Worm (Caenorhabditis elegans) whole organism, L2 larva: ENCODE results near the gene F56D3.1.

Experiments used
- C34F6.9 ChIP-seq: fragments of 150-350 bp; optimal IDR thresholded peaks from 2 replicates; lab custom pipeline; 2014; ENCODE audit warnings: missing biosample characterization, missing genetic modification characterization
- F13H6.1 ChIP-seq: sonication (generic microtip); optimal IDR thresholded peaks from 2 replicates; lab custom pipeline; 2016; ENCODE audit warnings: missing genetic modification characterization, missing compliant biosample characterization
- Y55F3AM.14 ChIP-seq: fragments of 200-800 bp; sonication (Bioruptor generic); optimal IDR thresholded peaks from 2 replicates; lab custom pipeline; 2018; ENCODE audit warnings: mild to moderate bottlenecking, missing genetic modification characterization, missing compliant biosample characterization
- ZK546.5 ChIP-seq: sonication (generic microtip); optimal IDR thresholded peaks from 2 replicates; lab custom pipeline; 2017; ENCODE audit warnings: missing biosample characterization, missing genetic modification characterization
- alr-1 ChIP-seq: fragments of 150-350 bp; optimal IDR thresholded peaks from 2 replicates; lab custom pipeline; 2014; ENCODE audit warnings: missing biosample characterization, missing genetic modification characterization
- aly-2 ChIP-seq: fragments of 150-350 bp; optimal IDR thresholded peaks from 2 replicates; lab custom pipeline; 2014; ENCODE audit warnings: missing biosample characterization, missing genetic modification characterization
- ama-1 ChIP-seq: fragments of 150-350 bp; optimal IDR thresholded peaks from 2 replicates; lab custom pipeline; 2018; ENCODE audit warnings: inconsistent platforms
- blmp-1 ChIP-seq: sonication (generic microtip); optimal IDR thresholded peaks from 2 replicates; lab custom pipeline; 2017; ENCODE audit warnings: missing genetic modification characterization, mild to moderate bottlenecking, missing compliant biosample characterization, antibody characterized with exemption, moderate library complexity; ENCODE audit not compliant: insufficient read depth
- ceh-16 ChIP-seq: fragments of 150-350 bp; optimal IDR thresholded peaks from 2 replicates; lab custom pipeline; 2014; ENCODE audit warnings: missing biosample characterization, missing genetic modification characterization
- ceh-82 ChIP-seq: fragments of 150-350 bp; optimal IDR thresholded peaks from 2 replicates; lab custom pipeline; 2014; ENCODE audit warnings: missing biosample characterization, missing genetic modification characterization
- crh-2 ChIP-seq: sonication (generic microtip); optimal IDR thresholded peaks from 2 replicates; lab custom pipeline; 2017; ENCODE audit warnings: missing biosample characterization, missing genetic modification characterization
- egl-27 ChIP-seq: sonication (generic microtip); optimal IDR thresholded peaks from 3 replicates; lab custom pipeline; 2017; ENCODE audit warnings: missing biosample characterization, missing genetic modification reagents, missing genetic modification characterization
- elt-1 ChIP-seq: fragments of 150-350 bp; optimal IDR thresholded peaks from 2 replicates; lab custom pipeline; 2014; ENCODE audit warnings: missing biosample characterization, missing genetic modification characterization
- elt-3 ChIP-seq: sonication (generic microtip); optimal IDR thresholded peaks from 2 replicates; lab custom pipeline; 2017; ENCODE audit warnings: missing biosample characterization, missing genetic modification characterization
- fos-1 ChIP-seq: fragments of 150-350 bp; optimal IDR thresholded peaks from 2 replicates; lab custom pipeline; 2014; ENCODE audit warnings: missing biosample characterization, missing genetic modification characterization
- gmeb-1 ChIP-seq: fragments of 150-350 bp; optimal IDR thresholded peaks from 2 replicates; lab custom pipeline; 2014; ENCODE audit warnings: missing biosample characterization, missing genetic modification characterization
- lin-11 ChIP-seq: fragments of 150-350 bp; sonication (generic microtip); optimal IDR thresholded peaks from 2 replicates; lab custom pipeline; 2014; ENCODE audit warnings: missing biosample characterization, missing genetic modification characterization, inconsistent platforms, mixed read lengths
- lin-13 ChIP-seq: fragments of 150-350 bp; optimal IDR thresholded peaks from 2 replicates; lab custom pipeline; 2014; ENCODE audit warnings: missing biosample characterization, missing genetic modification reagents, missing genetic modification characterization
- lin-39 ChIP-seq: fragments of 150-350 bp; optimal IDR thresholded peaks from 2 replicates; lab custom pipeline; 2014; ENCODE audit warnings: missing biosample characterization, missing genetic modification reagents, missing genetic modification characterization
- mab-5 ChIP-seq: fragments of 150-350 bp; optimal IDR thresholded peaks from 2 replicates; lab custom pipeline; 2014; ENCODE audit warnings: missing biosample characterization, missing genetic modification characterization
- mbf-1 ChIP-seq: sonication (generic microtip); optimal IDR thresholded peaks from 2 replicates; lab custom pipeline; 2017; ENCODE audit warnings: missing biosample characterization, missing genetic modification characterization
- mdl-1 ChIP-seq, 2 experiments: fragments of 150-350 bp in 1 of 2; sonication (generic microtip) in 1 of 2; optimal IDR thresholded peaks; 2 replicates each; lab custom pipeline; 2017; ENCODE audit warnings: missing biosample characterization in 2 of 2, missing genetic modification characterization in 2 of 2
- nhr-10 ChIP-seq: sonication (generic microtip); optimal IDR thresholded peaks from 2 replicates; lab custom pipeline; 2017; ENCODE audit warnings: missing biosample characterization, missing genetic modification characterization
- nhr-12 ChIP-seq: fragments of 150-350 bp; optimal IDR thresholded peaks from 2 replicates; lab custom pipeline; 2014; ENCODE audit warnings: missing biosample characterization, missing genetic modification characterization
- nhr-129 ChIP-seq: fragments of 150-350 bp; optimal IDR thresholded peaks from 2 replicates; lab custom pipeline; 2014; ENCODE audit warnings: missing biosample characterization, missing genetic modification characterization
- nhr-21 ChIP-seq: fragments of 150-350 bp; optimal IDR thresholded peaks from 2 replicates; lab custom pipeline; 2014; ENCODE audit warnings: missing biosample characterization, missing genetic modification characterization
- nhr-237 ChIP-seq: fragments of 150-350 bp; optimal IDR thresholded peaks from 2 replicates; lab custom pipeline; 2014; ENCODE audit warnings: missing biosample characterization, missing genetic modification characterization
- nhr-25 ChIP-seq: fragments of 150-350 bp; sonication (generic microtip); optimal IDR thresholded peaks from 3 replicates; lab custom pipeline; 2014; ENCODE audit warnings: missing biosample characterization, missing genetic modification characterization
- nhr-6 ChIP-seq: fragments of 150-350 bp; optimal IDR thresholded peaks from 2 replicates; lab custom pipeline; 2014; ENCODE audit warnings: missing biosample characterization, missing genetic modification characterization
- nhr-77 ChIP-seq: fragments of 150-350 bp; optimal IDR thresholded peaks from 2 replicates; lab custom pipeline; 2014; ENCODE audit warnings: missing biosample characterization, missing genetic modification characterization
- peb-1 ChIP-seq: fragments of 150-350 bp; optimal IDR thresholded peaks from 2 replicates; lab custom pipeline; 2014; ENCODE audit warnings: missing biosample characterization, missing genetic modification characterization
- skn-1 ChIP-seq: sonication (generic microtip); optimal IDR thresholded peaks from 2 replicates; lab custom pipeline; 2017; ENCODE audit warnings: missing biosample characterization, missing genetic modification characterization
- sma-3 ChIP-seq: sonication (generic microtip); optimal IDR thresholded peaks from 2 replicates; lab custom pipeline; 2016; ENCODE audit warnings: missing genetic modification reagents, missing genetic modification characterization, missing compliant biosample characterization
- sma-9 ChIP-seq, 2 experiments: fragments of 150-350 bp in 1 of 2; sonication (generic microtip) in 1 of 2; optimal IDR thresholded peaks; 2 replicates each; lab custom pipeline; 2014 to 2016; ENCODE audit warnings: missing genetic modification characterization in 2 of 2, mild to moderate bottlenecking in 1 of 2, missing biosample characterization in 1 of 2, missing compliant biosample characterization in 1 of 2, missing genetic modification reagents in 1 of 2, moderate library complexity in 1 of 2
- snpc-4 ChIP-seq: fragments of 150-350 bp; optimal IDR thresholded peaks from 2 replicates; lab custom pipeline; 2014; ENCODE audit warnings: missing biosample characterization, missing genetic modification characterization
- unc-39 ChIP-seq: fragments of 150-350 bp; optimal IDR thresholded peaks from 2 replicates; lab custom pipeline; 2014; ENCODE audit warnings: missing biosample characterization, missing genetic modification characterization
- unc-55 ChIP-seq: fragments of 150-350 bp; sonication (generic microtip); optimal IDR thresholded peaks from 3 replicates; lab custom pipeline; 2014; ENCODE audit warnings: missing biosample characterization, missing genetic modification reagents, missing genetic modification characterization
- unc-62 ChIP-seq: fragments of 150-350 bp; optimal IDR thresholded peaks from 2 replicates; lab custom pipeline; 2014; ENCODE audit warnings: missing biosample characterization, missing genetic modification reagents, missing genetic modification characterization
- zag-1 ChIP-seq: fragments of 150-350 bp; optimal IDR thresholded peaks from 2 replicates; lab custom pipeline; 2014; ENCODE audit warnings: missing biosample characterization, missing genetic modification characterization
- ztf-1 ChIP-seq: fragments of 200-800 bp; sonication (Bioruptor generic); conservative IDR thresholded peaks from 2 replicates; pipeline ENCODE4 v1.3.6; 2022; ENCODE audit warnings: missing genetic modification characterization, missing compliant biosample characterization
- ztf-11 ChIP-seq: sonication (generic microtip); optimal IDR thresholded peaks from 2 replicates; lab custom pipeline; 2017; ENCODE audit warnings: missing biosample characterization, missing genetic modification characterization
- ztf-4 ChIP-seq: fragments of 150-350 bp; optimal IDR thresholded peaks from 2 replicates; lab custom pipeline; 2014; ENCODE audit warnings: missing biosample characterization, missing genetic modification characterization

Gene F56D3.1

DNA sequence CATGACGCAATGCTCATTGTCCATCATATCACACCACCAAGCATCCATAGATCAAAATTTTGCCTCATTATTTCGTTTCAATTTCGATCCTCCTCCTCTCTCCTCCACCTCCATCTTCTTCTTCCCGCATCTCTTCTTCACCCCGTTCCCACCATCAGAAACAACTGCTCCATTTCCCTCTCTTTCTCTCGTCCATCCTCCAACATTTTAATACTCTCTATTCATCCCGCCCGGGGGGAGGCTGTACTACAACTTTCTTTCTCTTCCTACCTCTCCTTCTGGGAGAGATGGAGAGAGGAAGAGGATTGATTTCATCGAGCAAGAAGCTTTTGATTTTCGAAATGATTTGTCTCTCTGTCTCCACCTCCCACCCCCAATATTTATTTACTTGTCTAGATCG, 37.8 kb downstream of the F56D3.1 start:
- TF ChIP-seq unc-55 (GFP tag; lab: Kevin White, UChicago) (no peak), elt-3 (no peak), nhr-77 (tag; lab: Kevin White, UChicago) (no peak), nhr-12 (tag; lab: Kevin White, UChicago) (no peak), F13H6.1 (tag; lab: Kevin White, UChicago) (peak; percentile 56), unc-39 (tag; lab: Kevin White, UChicago) (no peak), blmp-1 (tag; lab: Kevin White, UChicago) (no peak), ama-1 (lab: Kevin White, UChicago) (no peak), nhr-237 (tag; lab: Kevin White, UChicago) (no peak), Y55F3AM.14 (no peak), ceh-82 (tag; lab: Kevin White, UChicago) (no peak), nhr-6 (tag; lab: Kevin White, UChicago) (no peak), nhr-25 (no peak), peb-1 (tag; lab: Kevin White, UChicago) (no peak), gmeb-1 (tag; lab: Kevin White, UChicago) (no peak), C34F6.9 (peak; percentile 37), ztf-11 (tag; lab: Kevin White, UChicago) (no peak), mab-5 (tag; lab: Kevin White, UChicago) (no peak), nhr-129 (peak; percentile 65), snpc-4 (no peak), alr-1 (no peak)

DNA sequence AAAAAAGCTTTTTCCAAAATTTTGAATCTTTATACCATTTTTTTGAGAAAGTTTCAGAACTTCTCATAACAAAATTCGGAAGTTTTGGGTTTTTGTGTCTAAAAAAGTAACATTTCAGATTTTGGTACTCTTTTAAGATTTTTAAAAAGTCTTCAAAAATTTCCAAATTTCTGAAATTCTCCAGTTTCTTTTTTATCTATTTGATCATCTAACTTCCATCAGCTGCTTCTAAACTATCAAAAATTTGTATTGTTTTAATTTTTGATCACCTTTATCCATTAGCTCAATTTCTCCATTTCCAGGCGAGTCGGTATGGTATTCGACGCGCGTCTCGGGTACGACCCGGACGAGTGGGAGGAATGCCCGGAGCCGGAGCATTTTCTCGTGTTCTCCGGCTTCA, 40.2 kb downstream of the F56D3.1 start, which contains the start of gene cpna-1:
cpna-1 (plus strand) TSS at position 301 of the 400 bp plus-strand sequence.
- TF ChIP-seq snpc-4 (no peak), lin-13 (GFP tag; lab: Kevin White, UChicago) (no peak), gmeb-1 (tag; lab: Kevin White, UChicago) (no peak), F13H6.1 (tag; lab: Kevin White, UChicago) (no peak), nhr-237 (tag; lab: Kevin White, UChicago) (no peak), ztf-1 (GFP tag; lab: Robert Waterston, UW) (no peak), sma-3 (GFP tag; lab: Kevin White, UChicago) (no peak), egl-27 (tag; lab: Kevin White, UChicago) (no peak), elt-1 (tag; lab: Kevin White, UChicago) (no peak), ZK546.5 (tag; lab: Kevin White, UChicago) (no peak), mdl-1 (tag; optimal IDR thresholded peaks at IDR 0.05; lab: Kevin White, UChicago) (no peak), alr-1 (no peak), nhr-21 (no peak), skn-1 (no peak)

DNA sequence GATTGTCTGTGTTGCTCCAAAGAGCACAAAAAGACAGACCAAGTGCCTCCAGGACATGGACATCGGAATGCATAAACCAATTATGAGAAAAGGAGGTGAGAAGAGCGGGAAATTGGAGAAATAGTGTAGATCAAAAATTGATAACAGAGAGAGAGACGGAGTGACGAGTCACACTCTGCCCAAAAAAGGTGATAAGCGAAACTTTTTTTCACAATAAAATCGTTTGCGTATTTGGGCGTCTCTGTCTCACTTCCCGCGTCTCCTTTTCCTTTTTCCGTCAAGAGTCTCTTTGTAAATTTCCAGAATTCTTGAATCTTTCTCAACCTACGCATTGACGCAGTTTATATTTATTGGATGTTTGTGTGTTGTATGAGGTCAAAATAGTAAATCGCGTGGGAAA, 48.0 kb downstream of the F56D3.1 start, which contains the start of gene mth-2:
mth-2 (minus strand) TSS at position 188 of the 400 bp plus-strand sequence.
- TF ChIP-seq peb-1 (tag; lab: Kevin White, UChicago) (no peak), mbf-1 (tag; lab: Kevin White, UChicago) (no peak), mab-5 (tag; lab: Kevin White, UChicago) (no peak), lin-39 (tag; lab: Kevin White, UChicago) (no peak), crh-2 (tag; lab: Kevin White, UChicago) (peak; percentile 12), skn-1 (no peak), nhr-77 (tag; lab: Kevin White, UChicago) (no peak), nhr-10 (tag; lab: Kevin White, UChicago) (no peak), gmeb-1 (tag; lab: Kevin White, UChicago) (peak; percentile 24), unc-62 (no peak), ztf-1 (GFP tag; lab: Robert Waterston, UW) (no peak), lin-11 (no peak), C34F6.9 (no peak), nhr-237 (tag; lab: Kevin White, UChicago) (no peak), ceh-16 (tag; lab: Kevin White, UChicago) (no peak), ceh-82 (tag; lab: Kevin White, UChicago) (no peak), aly-2 (tag; lab: Kevin White, UChicago) (no peak), ztf-4 (no peak), zag-1 (tag; lab: Kevin White, UChicago) (no peak), F13H6.1 (tag; lab: Kevin White, UChicago) (peak; percentile 33), fos-1 (peak; percentile 88), ama-1 (lab: Kevin White, UChicago) (no peak), sma-9 (GFP tag; optimal IDR thresholded peaks at IDR 0.05; lab: Kevin White, UChicago) (peak; percentile 77), sma-9 (tag; optimal IDR thresholded peaks at IDR 0.05; lab: Kevin White, UChicago) (no peak), elt-3 (no peak), egl-27 (tag; lab: Kevin White, UChicago) (no peak), nhr-25 (no peak), lin-13 (GFP tag; lab: Kevin White, UChicago) (no peak), nhr-129 (no peak), snpc-4 (no peak), nhr-21 (no peak), ZK546.5 (tag; lab: Kevin White, UChicago) (no peak), blmp-1 (tag; lab: Kevin White, UChicago) (no peak), nhr-6 (tag; lab: Kevin White, UChicago) (no peak), alr-1 (no peak)
